Fruit fly (Drosophila melanogaster): ENCODE data around the gene CG42238.

The CG42238 gene

dm6 chr2L:21069776-21070175 is 17.8 kb upstream of the CG42238 start:
- TF ChIP-seq chinmo (GFP tag; IDR thresholded peaks at IDR 0.05; ENCODE audit: partially characterized antibody) = peak; percentile 87; the same call in 3 of the 4 replicates
- peak; percentile 91 for TF ChIP-seq CG13894 (tag; optimal IDR thresholded peaks at IDR 0.05)
- no peak for TF ChIP-seq ewg (GFP tag; optimal IDR thresholded peaks at IDR 0.05)
- TF ChIP-seq zen2 (GFP tag; IDR thresholded peaks at IDR 0.05; ENCODE audit: partially characterized antibody) = no peak
- TF ChIP-seq danr (GFP tag; IDR thresholded peaks at IDR 0.05) = no peak
- TF ChIP-seq Adf1 (GFP tag; IDR thresholded peaks at IDR 0.05) = peak; percentile 84
- TF ChIP-seq CG1647 (GFP tag; optimal IDR thresholded peaks at IDR 0.05) = no peak
- no peak for TF ChIP-seq CG14050 (GFP tag; IDR thresholded peaks at IDR 0.05)
- TF ChIP-seq Deaf1 (tag; optimal IDR thresholded peaks at IDR 0.05) = peak; percentile 69
- peak; percentile 64 for TF ChIP-seq Ets65A (GFP tag)
- TF ChIP-seq CG1832 (GFP tag; optimal IDR thresholded peaks at IDR 0.05) = no peak

- TF ChIP-seq CG31388 (GFP tag; optimal IDR thresholded peaks at IDR 0.05) = no peak
- peak in 1 of 2 experiments; percentile 13 for TF ChIP-seq Hr51 (GFP tag; optimal IDR thresholded peaks at IDR 0.05)
- TF ChIP-seq Drgx (GFP tag; IDR thresholded peaks at IDR 0.05) = peak; percentile 53; the same call in 1 of the 2 replicates
- TF ChIP-seq psq (GFP tag; optimal IDR thresholded peaks at IDR 0.05) = no peak
Measured at dm6 chr2L:21067137-21067536, 15.2 kb upstream of the CG42238 start.

dm6 chr2L:21065889-21066288 is 13.9 kb upstream of the CG42238 start:
- TF ChIP-seq Abd-B (GFP tag; optimal IDR thresholded peaks at IDR 0.05) (no peak), Drgx (GFP tag; IDR thresholded peaks at IDR 0.05) (peak; percentile 40), CG7786 (GFP tag; optimal IDR thresholded peaks at IDR 0.05) (no peak), run (tag; optimal IDR thresholded peaks at IDR 0.05) (no peak), insv (GFP tag; optimal IDR thresholded peaks at IDR 0.05) (no peak), CG16815 (GFP tag; optimal IDR thresholded peaks at IDR 0.05) (no peak), sens (GFP tag) (peak; percentile 71), MBD-R2 (GFP tag; IDR thresholded peaks at IDR 0.05) (no peak)

dm6 chr2L:21062611-21063010 is 10.6 kb upstream of the CG42238 start:
- TF ChIP-seq CG12071 (GFP tag; optimal IDR thresholded peaks at IDR 0.05) (peak; percentile 34), Awh (GFP tag; IDR thresholded peaks at IDR 0.05) (peak; percentile 46; the same call in 1 of the 2 replicates), CG10267 (tag; optimal IDR thresholded peaks at IDR 0.05) (no peak), Asciz (GFP tag; optimal IDR thresholded peaks at IDR 0.05) (peak; percentile 36), dpn (GFP tag; optimal IDR thresholded peaks at IDR 0.05) (no peak), gcm2 (GFP tag; optimal IDR thresholded peaks at IDR 0.05) (no peak), caup (GFP tag; optimal IDR thresholded peaks at IDR 0.05; ENCODE audit: severe bottlenecking) (peak; percentile 0), vvl (GFP tag; IDR thresholded peaks at IDR 0.05) (peak; percentile 55; the same call in 1 of the 2 replicates), CG12104 (GFP tag; optimal IDR thresholded peaks at IDR 0.05) (no peak), onecut (GFP tag; IDR thresholded peaks at IDR 0.05) (0 out of 2 replicates have a peak, but pooled peaks have one; percentile 14), cwo (GFP tag; optimal IDR thresholded peaks at IDR 0.05) (peak; percentile 71), ATbp (GFP tag; optimal IDR thresholded peaks at IDR 0.05) (peak; percentile 8), ci (GFP tag; IDR thresholded peaks at IDR 0.05) (peak; percentile 51; the same call in 1 of the 3 replicates), Jarid2 (GFP tag; optimal IDR thresholded peaks at IDR 0.05) (no peak), CG8290 (GFP tag; optimal IDR thresholded peaks at IDR 0.05) (no peak), CG8290 (tag; optimal IDR thresholded peaks at IDR 0.05) (peak in 1 of 2 experiments; percentile 21), ERR (GFP tag; optimal IDR thresholded peaks at IDR 0.05) (no peak), Bgb (GFP tag; IDR thresholded peaks at IDR 0.05; ENCODE audit: partially characterized antibody) (no peak), CG13894 (tag; optimal IDR thresholded peaks at IDR 0.05) (peak; percentile 78), CG11085 (GFP tag; IDR thresholded peaks at IDR 0.05) (no peak), NC2β (GFP tag; optimal IDR thresholded peaks at IDR 0.05) (no peak), CG10959 (GFP tag; IDR thresholded peaks at IDR 0.05) (no peak), Vsx1 (GFP tag; optimal IDR thresholded peaks at IDR 0.05) (peak; percentile 26), Med (GFP tag) (peak; percentile 66), Dll (GFP tag; IDR thresholded peaks at IDR 0.05; ENCODE audit: partially characterized antibody) (no peak), MTF-1 (GFP tag; optimal IDR thresholded peaks at IDR 0.05; ENCODE audit: borderline replicate concordance) (no peak)
